Fruit fly (Drosophila melanogaster) Kc167 (cell line): Measurements from ENCODE around the gene CG9459.

Experiments used
- Myc ChIP-seq: fragments of >200 bp; optimal IDR thresholded peaks from 2 replicates; lab custom pipeline; 2017; ENCODE audit warnings: missing external identifiers
- h ChIP-seq: fragments of >200 bp; optimal IDR thresholded peaks from 3 replicates; lab custom pipeline; 2018; ENCODE audit warnings: missing external identifiers
- insv ChIP-seq: fragments of >200 bp; optimal IDR thresholded peaks from 3 replicates; lab custom pipeline; 2018; ENCODE audit warnings: missing external identifiers
- psq ChIP-seq: fragments of >200 bp; optimal IDR thresholded peaks from 2 replicates; lab custom pipeline; 2017; ENCODE audit warnings: missing external identifiers
- ttk ChIP-seq: sonication (Bioruptor generic); optimal IDR thresholded peaks from 2 replicates; lab custom pipeline; 2017; ENCODE audit warnings: missing external identifiers

dm6 chr3R:9774821-9775220 lies 43.4 kb downstream of the CG9459 start, which contains the start of gene topi:
- TF ChIP-seq h (lab: Kevin White, UChicago) (no peak), ttk (lab: Kevin White, UChicago) (no peak), psq (lab: Kevin White, UChicago) (no peak), insv (lab: Kevin White, UChicago) (no peak), Myc (lab: Kevin White, UChicago) (no peak)
